Worm (Caenorhabditis elegans) whole organism, L2 larva: ENCODE data around the gene T06E4.21.

Source experiments
- C34F6.9 ChIP-seq: fragments of 150-350 bp; optimal IDR thresholded peaks from 2 replicates; lab custom pipeline; 2014; ENCODE audit warnings: missing biosample characterization, missing genetic modification characterization
- F13H6.1 ChIP-seq: sonication (generic microtip); optimal IDR thresholded peaks from 2 replicates; lab custom pipeline; 2016; ENCODE audit warnings: missing genetic modification characterization, missing compliant biosample characterization
- R02D3.7 ChIP-seq: fragments of 150-350 bp; optimal IDR thresholded peaks from 2 replicates; lab custom pipeline; 2014; ENCODE audit warnings: missing biosample characterization, missing genetic modification characterization
- Y55F3AM.14 ChIP-seq: fragments of 200-800 bp; sonication (Bioruptor generic); optimal IDR thresholded peaks from 2 replicates; lab custom pipeline; 2018; ENCODE audit warnings: mild to moderate bottlenecking, missing genetic modification characterization, missing compliant biosample characterization
- ZK546.5 ChIP-seq: sonication (generic microtip); optimal IDR thresholded peaks from 2 replicates; lab custom pipeline; 2017; ENCODE audit warnings: missing biosample characterization, missing genetic modification characterization
- alr-1 ChIP-seq: fragments of 150-350 bp; optimal IDR thresholded peaks from 2 replicates; lab custom pipeline; 2014; ENCODE audit warnings: missing biosample characterization, missing genetic modification characterization
- aly-2 ChIP-seq: fragments of 150-350 bp; optimal IDR thresholded peaks from 2 replicates; lab custom pipeline; 2014; ENCODE audit warnings: missing biosample characterization, missing genetic modification characterization
- ama-1 ChIP-seq: fragments of 150-350 bp; optimal IDR thresholded peaks from 2 replicates; lab custom pipeline; 2018; ENCODE audit warnings: inconsistent platforms
- blmp-1 ChIP-seq: sonication (generic microtip); optimal IDR thresholded peaks from 2 replicates; lab custom pipeline; 2017; ENCODE audit warnings: missing genetic modification characterization, mild to moderate bottlenecking, missing compliant biosample characterization, antibody characterized with exemption, moderate library complexity; ENCODE audit not compliant: insufficient read depth
- ceh-16 ChIP-seq: fragments of 150-350 bp; optimal IDR thresholded peaks from 2 replicates; lab custom pipeline; 2014; ENCODE audit warnings: missing biosample characterization, missing genetic modification characterization
- ceh-82 ChIP-seq: fragments of 150-350 bp; optimal IDR thresholded peaks from 2 replicates; lab custom pipeline; 2014; ENCODE audit warnings: missing biosample characterization, missing genetic modification characterization
- crh-2 ChIP-seq: sonication (generic microtip); optimal IDR thresholded peaks from 2 replicates; lab custom pipeline; 2017; ENCODE audit warnings: missing biosample characterization, missing genetic modification characterization
- dmd-4 ChIP-seq: sonication (generic microtip); optimal IDR thresholded peaks from 2 replicates; lab custom pipeline; 2017; ENCODE audit warnings: missing biosample characterization, missing genetic modification characterization
- egl-27 ChIP-seq: sonication (generic microtip); optimal IDR thresholded peaks from 3 replicates; lab custom pipeline; 2017; ENCODE audit warnings: missing biosample characterization, missing genetic modification reagents, missing genetic modification characterization
- elt-1 ChIP-seq: fragments of 150-350 bp; optimal IDR thresholded peaks from 2 replicates; lab custom pipeline; 2014; ENCODE audit warnings: missing biosample characterization, missing genetic modification characterization
- elt-3 ChIP-seq: sonication (generic microtip); optimal IDR thresholded peaks from 2 replicates; lab custom pipeline; 2017; ENCODE audit warnings: missing biosample characterization, missing genetic modification characterization
- fos-1 ChIP-seq: fragments of 150-350 bp; optimal IDR thresholded peaks from 2 replicates; lab custom pipeline; 2014; ENCODE audit warnings: missing biosample characterization, missing genetic modification characterization
- gmeb-1 ChIP-seq: fragments of 150-350 bp; optimal IDR thresholded peaks from 2 replicates; lab custom pipeline; 2014; ENCODE audit warnings: missing biosample characterization, missing genetic modification characterization
- lin-11 ChIP-seq: fragments of 150-350 bp; sonication (generic microtip); optimal IDR thresholded peaks from 2 replicates; lab custom pipeline; 2014; ENCODE audit warnings: missing biosample characterization, missing genetic modification characterization, inconsistent platforms, mixed read lengths
- lin-13 ChIP-seq: fragments of 150-350 bp; optimal IDR thresholded peaks from 2 replicates; lab custom pipeline; 2014; ENCODE audit warnings: missing biosample characterization, missing genetic modification reagents, missing genetic modification characterization
- lin-39 ChIP-seq: fragments of 150-350 bp; optimal IDR thresholded peaks from 2 replicates; lab custom pipeline; 2014; ENCODE audit warnings: missing biosample characterization, missing genetic modification reagents, missing genetic modification characterization
- lsy-2 ChIP-seq, 2 experiments: fragments of 150-350 bp in 1 of 2; sonication (generic microtip) in 1 of 2; optimal IDR thresholded peaks; 2 replicates each; lab custom pipeline; 2014 to 2017; ENCODE audit warnings: missing biosample characterization in 2 of 2, missing genetic modification characterization in 2 of 2
- mab-5 ChIP-seq: fragments of 150-350 bp; optimal IDR thresholded peaks from 2 replicates; lab custom pipeline; 2014; ENCODE audit warnings: missing biosample characterization, missing genetic modification characterization
- mbf-1 ChIP-seq: sonication (generic microtip); optimal IDR thresholded peaks from 2 replicates; lab custom pipeline; 2017; ENCODE audit warnings: missing biosample characterization, missing genetic modification characterization
- mdl-1 ChIP-seq, 2 experiments: fragments of 150-350 bp in 1 of 2; sonication (generic microtip) in 1 of 2; optimal IDR thresholded peaks; 2 replicates each; lab custom pipeline; 2017; ENCODE audit warnings: missing biosample characterization in 2 of 2, missing genetic modification characterization in 2 of 2
- nhr-10 ChIP-seq: sonication (generic microtip); optimal IDR thresholded peaks from 2 replicates; lab custom pipeline; 2017; ENCODE audit warnings: missing biosample characterization, missing genetic modification characterization
- nhr-11 ChIP-seq: fragments of 150-350 bp; optimal IDR thresholded peaks from 2 replicates; lab custom pipeline; 2014; ENCODE audit warnings: missing biosample characterization, missing genetic modification characterization
- nhr-12 ChIP-seq: fragments of 150-350 bp; optimal IDR thresholded peaks from 2 replicates; lab custom pipeline; 2014; ENCODE audit warnings: missing biosample characterization, missing genetic modification characterization
- nhr-129 ChIP-seq: fragments of 150-350 bp; optimal IDR thresholded peaks from 2 replicates; lab custom pipeline; 2014; ENCODE audit warnings: missing biosample characterization, missing genetic modification characterization
- nhr-21 ChIP-seq: fragments of 150-350 bp; optimal IDR thresholded peaks from 2 replicates; lab custom pipeline; 2014; ENCODE audit warnings: missing biosample characterization, missing genetic modification characterization
- nhr-23 ChIP-seq: fragments of 150-350 bp; optimal IDR thresholded peaks from 2 replicates; lab custom pipeline; 2014; ENCODE audit warnings: missing biosample characterization, missing genetic modification reagents, missing genetic modification characterization
- nhr-237 ChIP-seq: fragments of 150-350 bp; optimal IDR thresholded peaks from 2 replicates; lab custom pipeline; 2014; ENCODE audit warnings: missing biosample characterization, missing genetic modification characterization
- nhr-25 ChIP-seq: fragments of 150-350 bp; sonication (generic microtip); optimal IDR thresholded peaks from 3 replicates; lab custom pipeline; 2014; ENCODE audit warnings: missing biosample characterization, missing genetic modification characterization
- nhr-6 ChIP-seq: fragments of 150-350 bp; optimal IDR thresholded peaks from 2 replicates; lab custom pipeline; 2014; ENCODE audit warnings: missing biosample characterization, missing genetic modification characterization
- nhr-77 ChIP-seq: fragments of 150-350 bp; optimal IDR thresholded peaks from 2 replicates; lab custom pipeline; 2014; ENCODE audit warnings: missing biosample characterization, missing genetic modification characterization
- peb-1 ChIP-seq: fragments of 150-350 bp; optimal IDR thresholded peaks from 2 replicates; lab custom pipeline; 2014; ENCODE audit warnings: missing biosample characterization, missing genetic modification characterization
- sem-4 ChIP-seq: fragments of 150-350 bp; optimal IDR thresholded peaks from 2 replicates; lab custom pipeline; 2014; ENCODE audit warnings: missing biosample characterization, missing genetic modification reagents, missing genetic modification characterization
- skn-1 ChIP-seq: sonication (generic microtip); optimal IDR thresholded peaks from 2 replicates; lab custom pipeline; 2017; ENCODE audit warnings: missing biosample characterization, missing genetic modification characterization
- sma-3 ChIP-seq: sonication (generic microtip); optimal IDR thresholded peaks from 2 replicates; lab custom pipeline; 2016; ENCODE audit warnings: missing genetic modification reagents, missing genetic modification characterization, missing compliant biosample characterization
- sma-9 ChIP-seq, 2 experiments: fragments of 150-350 bp in 1 of 2; sonication (generic microtip) in 1 of 2; optimal IDR thresholded peaks; 2 replicates each; lab custom pipeline; 2014 to 2016; ENCODE audit warnings: missing genetic modification characterization in 2 of 2, mild to moderate bottlenecking in 1 of 2, missing biosample characterization in 1 of 2, missing compliant biosample characterization in 1 of 2, missing genetic modification reagents in 1 of 2, moderate library complexity in 1 of 2
- snpc-4 ChIP-seq: fragments of 150-350 bp; optimal IDR thresholded peaks from 2 replicates; lab custom pipeline; 2014; ENCODE audit warnings: missing biosample characterization, missing genetic modification characterization
- unc-39 ChIP-seq: fragments of 150-350 bp; optimal IDR thresholded peaks from 2 replicates; lab custom pipeline; 2014; ENCODE audit warnings: missing biosample characterization, missing genetic modification characterization
- unc-55 ChIP-seq: fragments of 150-350 bp; sonication (generic microtip); optimal IDR thresholded peaks from 3 replicates; lab custom pipeline; 2014; ENCODE audit warnings: missing biosample characterization, missing genetic modification reagents, missing genetic modification characterization
- unc-62 ChIP-seq: fragments of 150-350 bp; optimal IDR thresholded peaks from 2 replicates; lab custom pipeline; 2014; ENCODE audit warnings: missing biosample characterization, missing genetic modification reagents, missing genetic modification characterization
- zag-1 ChIP-seq: fragments of 150-350 bp; optimal IDR thresholded peaks from 2 replicates; lab custom pipeline; 2014; ENCODE audit warnings: missing biosample characterization, missing genetic modification characterization
- ztf-1 ChIP-seq: fragments of 200-800 bp; sonication (Bioruptor generic); conservative IDR thresholded peaks from 2 replicates; pipeline ENCODE4 v1.3.6; 2022; ENCODE audit warnings: missing genetic modification characterization, missing compliant biosample characterization
- ztf-11 ChIP-seq: sonication (generic microtip); optimal IDR thresholded peaks from 2 replicates; lab custom pipeline; 2017; ENCODE audit warnings: missing biosample characterization, missing genetic modification characterization
- ztf-4 ChIP-seq: fragments of 150-350 bp; optimal IDR thresholded peaks from 2 replicates; lab custom pipeline; 2014; ENCODE audit warnings: missing biosample characterization, missing genetic modification characterization

T06E4.21 gene

ce11 chrV:9690099-9690572, 38.7 kb downstream of the T06E4.21 start, which contains the start of gene rbx-1:
Gene rbx-1 (minus strand): TSS chrV:9690522.
- no peak for TF ChIP-seq ceh-82
- TF ChIP-seq ztf-1: no peak
- TF ChIP-seq nhr-21 (tag; lab: Kevin White, UChicago): no peak
- no peak for TF ChIP-seq nhr-129 (tag; lab: Kevin White, UChicago)
- TF ChIP-seq mab-5 (tag; lab: Kevin White, UChicago): no peak
- TF ChIP-seq sma-9 (GFP tag; optimal IDR thresholded peaks at IDR 0.05; lab: Kevin White, UChicago): no peak
- TF ChIP-seq sma-9 (tag; optimal IDR thresholded peaks at IDR 0.05; lab: Kevin White, UChicago): no peak
- TF ChIP-seq nhr-77: no peak
- no peak for TF ChIP-seq crh-2 (tag; lab: Kevin White, UChicago)
- no peak for TF ChIP-seq alr-1 (tag; lab: Kevin White, UChicago)
- no peak for TF ChIP-seq blmp-1 (tag; lab: Kevin White, UChicago)
- no peak for TF ChIP-seq nhr-23 (tag; lab: Kevin White, UChicago)
- TF ChIP-seq elt-3 (tag; lab: Kevin White, UChicago): no peak
- no peak for TF ChIP-seq sma-3

ce11 chrV:9690728-9691127, 39.3 kb downstream of the T06E4.21 start:
- TF ChIP-seq ztf-11 (no peak), nhr-77 (no peak), mdl-1 (tag; optimal IDR thresholded peaks at IDR 0.05; lab: Kevin White, UChicago) (no peak), mbf-1 (tag; lab: Kevin White, UChicago) (no peak), lin-11 (tag; lab: Kevin White, UChicago) (no peak), sem-4 (tag; lab: Kevin White, UChicago) (peak; percentile 56), unc-39 (tag; lab: Kevin White, UChicago) (no peak), lin-13 (GFP tag; lab: Kevin White, UChicago) (no peak), nhr-25 (no peak), aly-2 (tag; lab: Kevin White, UChicago) (no peak), ceh-82 (no peak), nhr-21 (tag; lab: Kevin White, UChicago) (peak; percentile 24), nhr-11 (tag; lab: Kevin White, UChicago) (no peak), nhr-23 (tag; lab: Kevin White, UChicago) (no peak), peb-1 (tag; lab: Kevin White, UChicago) (no peak), ceh-16 (tag; lab: Kevin White, UChicago) (no peak), ama-1 (lab: Kevin White, UChicago) (no peak), blmp-1 (tag; lab: Kevin White, UChicago) (peak; percentile 98), elt-3 (tag; lab: Kevin White, UChicago) (no peak), sma-3 (peak; percentile 43), nhr-129 (tag; lab: Kevin White, UChicago) (peak; percentile 32), lin-39 (tag; lab: Kevin White, UChicago) (no peak), nhr-237 (tag; lab: Kevin White, UChicago) (no peak), mab-5 (tag; lab: Kevin White, UChicago) (no peak), unc-55 (GFP tag; lab: Kevin White, UChicago) (peak; percentile 43), ZK546.5 (tag; lab: Kevin White, UChicago) (no peak), skn-1 (tag; lab: Kevin White, UChicago) (no peak), zag-1 (no peak), nhr-6 (tag; lab: Kevin White, UChicago) (peak; percentile 51), egl-27 (tag; lab: Kevin White, UChicago) (no peak), sma-9 (GFP tag; optimal IDR thresholded peaks at IDR 0.05; lab: Kevin White, UChicago) (peak; percentile 43), sma-9 (tag; optimal IDR thresholded peaks at IDR 0.05; lab: Kevin White, UChicago) (no peak), snpc-4 (tag; lab: Kevin White, UChicago) (no peak), nhr-10 (tag; lab: Kevin White, UChicago) (no peak), lsy-2 (tag; optimal IDR thresholded peaks at IDR 0.05; lab: Kevin White, UChicago) (peak; percentile 64 to 92), F13H6.1 (tag; lab: Kevin White, UChicago) (peak; percentile 4), fos-1 (tag; lab: Kevin White, UChicago) (peak; percentile 55), nhr-12 (tag; lab: Kevin White, UChicago) (no peak), ztf-1 (no peak), C34F6.9 (tag; lab: Kevin White, UChicago) (peak; percentile 72), ztf-4 (tag; lab: Kevin White, UChicago) (no peak), elt-1 (tag; lab: Kevin White, UChicago) (no peak), crh-2 (tag; lab: Kevin White, UChicago) (peak; percentile 58), alr-1 (tag; lab: Kevin White, UChicago) (no peak), dmd-4 (tag; lab: Kevin White, UChicago) (no peak), Y55F3AM.14 (no peak), unc-62 (GFP tag; lab: Kevin White, UChicago) (no peak), gmeb-1 (tag; lab: Kevin White, UChicago) (peak; percentile 49), R02D3.7 (no peak)
